Worm (Caenorhabditis elegans) whole organism, early embryonic: Measurements from ENCODE around the gene lntl-1.

Source experiments
- F13C5.2 ChIP-seq: sonication (generic microtip); optimal IDR thresholded peaks from 2 replicates; lab custom pipeline; 2017; ENCODE audit warnings: mild to moderate bottlenecking, missing genetic modification characterization, inconsistent platforms, missing compliant biosample characterization
- aly-1 ChIP-seq: sonication (generic microtip); optimal IDR thresholded peaks from 2 replicates; lab custom pipeline; 2016; ENCODE audit warnings: missing genetic modification characterization, missing compliant biosample characterization
- ama-1 ChIP-seq: fragments of 150-350 bp; optimal IDR thresholded peaks from 2 replicates; lab custom pipeline; 2014
- ceh-13 ChIP-seq: fragments of 200-800 bp; sonication (Bioruptor generic); optimal IDR thresholded peaks from 2 replicates; lab custom pipeline; 2018; ENCODE audit warnings: mild to moderate bottlenecking, missing genetic modification characterization, missing compliant biosample characterization
- ets-7 ChIP-seq: sonication (generic microtip); optimal IDR thresholded peaks from 2 replicates; lab custom pipeline; 2016; ENCODE audit warnings: missing genotype, missing genetic modification characterization, missing compliant biosample characterization
- flt-1 ChIP-seq: fragments of 200-800 bp; sonication (Bioruptor generic); IDR thresholded peaks from 2 replicates; pipeline ENCODE4 v1.3.6; 2022; ENCODE audit warnings: missing genetic modification characterization, missing compliant biosample characterization
- hmbx-1 ChIP-seq: sonication (generic microtip); optimal IDR thresholded peaks from 2 replicates; lab custom pipeline; 2016; ENCODE audit warnings: mild to moderate bottlenecking, missing genetic modification characterization, missing compliant biosample characterization
- hnd-1 ChIP-seq: sonication (generic microtip); optimal IDR thresholded peaks from 2 replicates; lab custom pipeline; 2016; ENCODE audit warnings: missing genetic modification characterization, missing compliant biosample characterization
- pes-1 ChIP-seq: fragments of 200-800 bp; sonication (Bioruptor generic); IDR thresholded peaks from 2 replicates; pipeline ENCODE4 v1.3.6; 2022; ENCODE audit warnings: missing genetic modification reagents, missing genetic modification characterization, missing compliant biosample characterization
- scrt-1 ChIP-seq: fragments of 200-800 bp; sonication (Bioruptor generic); IDR thresholded peaks from 2 replicates; pipeline ENCODE4 v1.3.6; 2022; ENCODE audit warnings: missing genetic modification characterization, missing compliant biosample characterization
- tbx-11 ChIP-seq: fragments of 200-800 bp; sonication (Bioruptor generic); IDR thresholded peaks from 2 replicates; pipeline ENCODE4 v1.3.6; 2022; ENCODE audit warnings: missing genetic modification characterization, missing compliant biosample characterization
- tbx-37 ChIP-seq: fragments of 200-800 bp; sonication (Bioruptor generic); conservative IDR thresholded peaks from 2 replicates; pipeline ENCODE4 v1.3.6; 2022; ENCODE audit warnings: missing genetic modification reagents, missing genetic modification characterization, missing compliant biosample characterization

DNA sequence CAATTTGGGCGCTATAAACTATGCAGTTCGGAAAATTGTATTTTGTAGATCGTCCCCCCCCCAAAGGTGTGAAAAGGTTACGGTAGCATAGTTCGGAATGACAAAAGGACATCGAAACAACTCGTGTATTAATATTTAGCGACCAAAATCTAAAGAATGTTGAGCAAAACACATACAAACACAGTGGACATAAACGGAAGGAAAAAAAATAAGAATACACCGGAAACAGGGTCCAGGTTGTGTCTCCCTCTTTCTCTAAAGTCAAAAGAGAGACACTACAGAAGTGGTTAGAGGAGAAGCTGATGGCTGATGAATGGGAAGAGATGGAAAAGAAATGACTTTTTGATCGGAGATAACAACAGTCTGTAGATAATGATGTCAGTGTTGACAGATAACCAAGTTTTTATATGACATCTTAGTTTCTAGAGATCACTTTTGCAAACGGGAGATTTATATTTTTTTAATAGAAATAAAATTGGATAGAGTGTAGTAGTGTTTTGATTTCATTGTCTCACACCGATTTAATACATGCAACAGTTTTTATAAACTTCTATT is 26.6 kb downstream of the lntl-1 start:
- no peak for TF ChIP-seq tbx-11 (GFP tag; lab: Robert Waterston, UW)
- TF ChIP-seq flt-1, result no peak
- no peak for TF ChIP-seq ceh-13 (GFP tag; lab: Kevin White, UChicago)
- TF ChIP-seq ets-7 (tag; lab: Kevin White, UChicago), result no peak
- TF ChIP-seq tbx-37 (GFP tag; lab: Robert Waterston, UW), result no peak
- no peak for TF ChIP-seq ama-1 (lab: Kevin White, UChicago)
- no peak for TF ChIP-seq aly-1 (tag; lab: Kevin White, UChicago)
- TF ChIP-seq scrt-1 (GFP tag; lab: Robert Waterston, UW), result no peak
- no peak for TF ChIP-seq hnd-1 (tag; lab: Kevin White, UChicago)
- no peak for TF ChIP-seq hmbx-1
- no peak for TF ChIP-seq pes-1 (GFP tag; lab: Robert Waterston, UW)
- TF ChIP-seq F13C5.2 (tag; lab: Kevin White, UChicago), result no peak
